Fruit fly (Drosophila melanogaster): ENCODE results near the gene Ir8a.
A peak's percentile ranks its signal among the peaks of the same experiment; 100 is the strongest.

Ir8a gene

DNA sequence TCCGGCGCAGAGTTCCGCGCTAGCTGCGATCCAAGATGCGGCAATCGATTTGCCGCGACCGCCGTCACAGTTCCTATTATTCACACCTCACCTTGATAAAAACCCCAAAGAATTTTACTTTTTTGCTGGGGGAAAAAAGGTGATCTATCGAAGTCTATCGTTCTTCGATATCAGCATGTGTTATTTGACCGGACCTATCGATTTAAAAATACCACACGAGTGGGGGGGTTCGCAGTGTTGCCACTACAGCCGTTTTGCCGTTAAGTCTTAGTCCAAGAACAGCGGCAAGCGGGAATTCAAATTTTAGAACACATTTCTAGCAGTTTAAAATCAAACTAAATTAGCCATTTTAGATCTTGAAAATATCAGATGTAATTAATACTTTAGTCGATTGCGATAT, 4.2 kb downstream of the Ir8a start, which contains the start of gene CG12121 (continued):
- TF ChIP-seq CG17568 (GFP tag; optimal IDR thresholded peaks at IDR 0.05) (no peak), dpn (GFP tag; optimal IDR thresholded peaks at IDR 0.05) (no peak), NFAT (GFP tag; IDR thresholded peaks at IDR 0.05) (no peak), Bgb (GFP tag; IDR thresholded peaks at IDR 0.05; ENCODE audit: partially characterized antibody) (peak; percentile 80), vnd (GFP tag; IDR thresholded peaks at IDR 0.05; ENCODE audit: partially characterized antibody) (peak; percentile 71), CG42726 (GFP tag; IDR thresholded peaks at IDR 0.05; ENCODE audit: partially characterized antibody) (0 out of 2 replicates have a peak, but pooled peaks have one; percentile 8), HmgZ (tag; optimal IDR thresholded peaks at IDR 0.05) (peak; percentile 6), ro (GFP tag; IDR thresholded peaks at IDR 0.05) (no peak), CG13894 (tag; optimal IDR thresholded peaks at IDR 0.05) (no peak), MBD-R2 (GFP tag; IDR thresholded peaks at IDR 0.05) (peak; percentile 59), Side (GFP tag; optimal IDR thresholded peaks at IDR 0.05) (no peak), CG6791 (GFP tag; IDR thresholded peaks at IDR 0.05; ENCODE audit: partially characterized antibody) (peak; percentile 80), dati (GFP tag; IDR thresholded peaks at IDR 0.05) (no peak), CG2116 (GFP tag; optimal IDR thresholded peaks at IDR 0.05) (peak; percentile 63), CG2120 (GFP tag; optimal IDR thresholded peaks at IDR 0.05) (no peak), dm (GFP tag; optimal IDR thresholded peaks at IDR 0.05) (peak; percentile 11), aop (GFP tag; IDR thresholded peaks at IDR 0.05) (no peak), Hr3 (GFP tag; optimal IDR thresholded peaks at IDR 0.05) (no peak), Awh (GFP tag; IDR thresholded peaks at IDR 0.05) (no peak), nerfin-1 (tag; optimal IDR thresholded peaks at IDR 0.05) (no peak), CG3995 (GFP tag; optimal IDR thresholded peaks at IDR 0.05) (peak; percentile 20), sima (GFP tag; optimal IDR thresholded peaks at IDR 0.05) (no peak), Abd-B (GFP tag; optimal IDR thresholded peaks at IDR 0.05) (peak; percentile 18), tin (GFP tag; optimal IDR thresholded peaks at IDR 0.05) (no peak), D (optimal IDR thresholded peaks at IDR 0.05) (no peak), D (GFP tag; optimal IDR thresholded peaks at IDR 0.05) (no peak), D19B (GFP tag; optimal IDR thresholded peaks at IDR 0.05) (no peak), CG3163 (GFP tag; optimal IDR thresholded peaks at IDR 0.05) (no peak), Dref (GFP tag; IDR thresholded peaks at IDR 0.05) (peak; percentile 87), crp (GFP tag; optimal IDR thresholded peaks at IDR 0.05) (peak in 1 of 2 experiments; percentile 19), sqz (GFP tag; optimal IDR thresholded peaks at IDR 0.05) (no peak), amos (GFP tag; IDR thresholded peaks at IDR 0.05; ENCODE audit: partially characterized antibody) (peak; percentile 75; the same call in 1 of the 2 replicates), CG11456 (GFP tag; IDR thresholded peaks at IDR 0.05) (no peak), eyg (GFP tag; optimal IDR thresholded peaks at IDR 0.05) (no peak), CG17912 (GFP tag; optimal IDR thresholded peaks at IDR 0.05) (no peak), CG1233 (GFP tag; optimal IDR thresholded peaks at IDR 0.05) (no peak), C15 (GFP tag; IDR thresholded peaks at IDR 0.05) (no peak), gfzf (GFP tag; optimal IDR thresholded peaks at IDR 0.05) (peak; percentile 57), Adf1 (GFP tag; IDR thresholded peaks at IDR 0.05) (no peak), gem (tag; optimal IDR thresholded peaks at IDR 0.05) (no peak), CG15696 (tag; optimal IDR thresholded peaks at IDR 0.05) (no peak), CG8478 (optimal IDR thresholded peaks at IDR 0.05) (no peak), trem (tag; optimal IDR thresholded peaks at IDR 0.05) (peak; percentile 31), CG43689 (GFP tag; IDR thresholded peaks at IDR 0.05) (no peak), tna (GFP tag; IDR thresholded peaks at IDR 0.05; ENCODE audit: partially characterized antibody) (peak; percentile 79), Dbx (GFP tag; IDR thresholded peaks at IDR 0.05) (no peak), zen2 (GFP tag; IDR thresholded peaks at IDR 0.05; ENCODE audit: partially characterized antibody) (peak; percentile 70), Six4 (GFP tag; optimal IDR thresholded peaks at IDR 0.05) (no peak), CrebB (tag; optimal IDR thresholded peaks at IDR 0.05) (no peak), HHEX (GFP tag; optimal IDR thresholded peaks at IDR 0.05) (no peak), HLHmδ (GFP tag; optimal IDR thresholded peaks at IDR 0.05) (no peak)
